Worm (Caenorhabditis elegans): ENCODE data around the gene aagr-3.

aagr-3 gene

ce11 chrV:9767941-9768340 lies 38.6 kb upstream of the aagr-3 start:
- TF ChIP-seq ets-7 (tag; optimal IDR thresholded peaks at IDR 0.05) (no peak), tbx-11 (GFP tag; IDR thresholded peaks at IDR 0.05) (no peak), sea-1 (GFP tag; conservative IDR thresholded peaks at IDR 0.05) (no peak), B0310.2 (tag; optimal IDR thresholded peaks at IDR 0.05) (no peak), hmg-4 (GFP tag; optimal IDR thresholded peaks at IDR 0.05) (no peak), flt-1 (GFP tag; IDR thresholded peaks at IDR 0.05) (no peak), tra-4 (tag; optimal IDR thresholded peaks at IDR 0.05) (no peak), pes-1 (GFP tag; IDR thresholded peaks at IDR 0.05) (no peak), ceh-13 (GFP tag; optimal IDR thresholded peaks at IDR 0.05) (no peak), ceh-36 (tag; optimal IDR thresholded peaks at IDR 0.05) (no peak), aly-1 (tag; optimal IDR thresholded peaks at IDR 0.05) (no peak), F13C5.2 (tag; optimal IDR thresholded peaks at IDR 0.05) (no peak), hnd-1 (tag; optimal IDR thresholded peaks at IDR 0.05) (no peak), scrt-1 (GFP tag; IDR thresholded peaks at IDR 0.05) (no peak), hmbx-1 (tag; optimal IDR thresholded peaks at IDR 0.05) (no peak), tbx-37 (GFP tag; conservative IDR thresholded peaks at IDR 0.05) (no peak), ama-1 (optimal IDR thresholded peaks at IDR 0.05) (no peak)

ce11 chrV:9765622-9766021 lies 36.3 kb upstream of the aagr-3 start:
- TF ChIP-seq tbx-11 (GFP tag; IDR thresholded peaks at IDR 0.05), result no peak
- TF ChIP-seq ceh-13 (GFP tag; optimal IDR thresholded peaks at IDR 0.05), result no peak
- no peak for TF ChIP-seq ceh-36 (tag; optimal IDR thresholded peaks at IDR 0.05)
- no peak for TF ChIP-seq ets-7 (tag; optimal IDR thresholded peaks at IDR 0.05)
- TF ChIP-seq flt-1 (GFP tag; IDR thresholded peaks at IDR 0.05), result no peak
- no peak for TF ChIP-seq scrt-1 (GFP tag; IDR thresholded peaks at IDR 0.05)

ce11 chrV:9764552-9764951 lies 35.2 kb upstream of the aagr-3 start:
- TF ChIP-seq ceh-36 (tag; optimal IDR thresholded peaks at IDR 0.05) (no peak), tbx-37 (GFP tag; conservative IDR thresholded peaks at IDR 0.05) (no peak), B0310.2 (tag; optimal IDR thresholded peaks at IDR 0.05) (no peak), F13C5.2 (tag; optimal IDR thresholded peaks at IDR 0.05) (no peak), scrt-1 (GFP tag; IDR thresholded peaks at IDR 0.05) (no peak), ceh-13 (GFP tag; optimal IDR thresholded peaks at IDR 0.05) (no peak), tbx-11 (GFP tag; IDR thresholded peaks at IDR 0.05) (no peak), ets-7 (tag; optimal IDR thresholded peaks at IDR 0.05) (no peak)

- TF ChIP-seq aly-1 (tag; optimal IDR thresholded peaks at IDR 0.05) (no peak), flt-1 (GFP tag; IDR thresholded peaks at IDR 0.05) (no peak), scrt-1 (GFP tag; IDR thresholded peaks at IDR 0.05) (no peak), tbx-11 (GFP tag; IDR thresholded peaks at IDR 0.05) (no peak), pes-1 (GFP tag; IDR thresholded peaks at IDR 0.05) (no peak), tbx-37 (GFP tag; conservative IDR thresholded peaks at IDR 0.05) (no peak), ceh-36 (tag; optimal IDR thresholded peaks at IDR 0.05) (no peak), hmbx-1 (tag; optimal IDR thresholded peaks at IDR 0.05) (no peak), hmg-4 (GFP tag; optimal IDR thresholded peaks at IDR 0.05) (no peak), B0310.2 (tag; optimal IDR thresholded peaks at IDR 0.05) (no peak), hnd-1 (tag; optimal IDR thresholded peaks at IDR 0.05) (no peak), tra-4 (tag; optimal IDR thresholded peaks at IDR 0.05) (no peak), ama-1 (optimal IDR thresholded peaks at IDR 0.05) (no peak), ets-7 (tag; optimal IDR thresholded peaks at IDR 0.05) (no peak), F13C5.2 (tag; optimal IDR thresholded peaks at IDR 0.05) (no peak), ceh-13 (GFP tag; optimal IDR thresholded peaks at IDR 0.05) (no peak), sea-1 (GFP tag; conservative IDR thresholded peaks at IDR 0.05) (no peak)
These were observed 34.4 kb upstream of the aagr-3 start for ce11 chrV:9763759-9764158.

- no peak for TF ChIP-seq tbx-11 (GFP tag; IDR thresholded peaks at IDR 0.05)
- no peak for TF ChIP-seq hnd-1 (tag; optimal IDR thresholded peaks at IDR 0.05)
- no peak for TF ChIP-seq scrt-1 (GFP tag; IDR thresholded peaks at IDR 0.05)
- no peak for TF ChIP-seq hmbx-1 (tag; optimal IDR thresholded peaks at IDR 0.05)
- TF ChIP-seq flt-1 (GFP tag; IDR thresholded peaks at IDR 0.05), result no peak
- no peak for TF ChIP-seq sea-1 (GFP tag; conservative IDR thresholded peaks at IDR 0.05)
- no peak for TF ChIP-seq ceh-13 (GFP tag; optimal IDR thresholded peaks at IDR 0.05)
- TF ChIP-seq hmg-4 (GFP tag; optimal IDR thresholded peaks at IDR 0.05), result no peak
- no peak for TF ChIP-seq pes-1 (GFP tag; IDR thresholded peaks at IDR 0.05)
- no peak for TF ChIP-seq B0310.2 (tag; optimal IDR thresholded peaks at IDR 0.05)
- no peak for TF ChIP-seq tra-4 (tag; optimal IDR thresholded peaks at IDR 0.05)
- no peak for TF ChIP-seq aly-1 (tag; optimal IDR thresholded peaks at IDR 0.05)
- no peak for TF ChIP-seq ama-1 (optimal IDR thresholded peaks at IDR 0.05)
- TF ChIP-seq tbx-37 (GFP tag; conservative IDR thresholded peaks at IDR 0.05), result no peak
- no peak for TF ChIP-seq ceh-36 (tag; optimal IDR thresholded peaks at IDR 0.05)
- no peak for TF ChIP-seq F13C5.2 (tag; optimal IDR thresholded peaks at IDR 0.05)
- TF ChIP-seq ets-7 (tag; optimal IDR thresholded peaks at IDR 0.05), result no peak
These were observed 29.1 kb upstream of the aagr-3 start for ce11 chrV:9758437-9758836.

ce11 chrV:9757884-9758283 lies 28.6 kb upstream of the aagr-3 start, which contains the start of gene F58E6.11:
F58E6.11 (minus strand) TSS chrV:9757984.
- TF ChIP-seq B0310.2 (tag; optimal IDR thresholded peaks at IDR 0.05), result no peak
- TF ChIP-seq tbx-37 (GFP tag; conservative IDR thresholded peaks at IDR 0.05), result no peak
- no peak for TF ChIP-seq F13C5.2 (tag; optimal IDR thresholded peaks at IDR 0.05)
- no peak for TF ChIP-seq hmbx-1 (tag; optimal IDR thresholded peaks at IDR 0.05)

- TF ChIP-seq ceh-13 (GFP tag; optimal IDR thresholded peaks at IDR 0.05) (no peak), tbx-11 (GFP tag; IDR thresholded peaks at IDR 0.05) (no peak), ama-1 (optimal IDR thresholded peaks at IDR 0.05) (no peak), pes-1 (GFP tag; IDR thresholded peaks at IDR 0.05) (no peak), B0310.2 (tag; optimal IDR thresholded peaks at IDR 0.05) (no peak), hnd-1 (tag; optimal IDR thresholded peaks at IDR 0.05) (no peak), tbx-37 (GFP tag; conservative IDR thresholded peaks at IDR 0.05) (no peak), aly-1 (tag; optimal IDR thresholded peaks at IDR 0.05) (no peak), tra-4 (tag; optimal IDR thresholded peaks at IDR 0.05) (no peak), F13C5.2 (tag; optimal IDR thresholded peaks at IDR 0.05) (no peak), scrt-1 (GFP tag; IDR thresholded peaks at IDR 0.05) (no peak), ets-7 (tag; optimal IDR thresholded peaks at IDR 0.05) (no peak), hmbx-1 (tag; optimal IDR thresholded peaks at IDR 0.05) (no peak), sea-1 (GFP tag; conservative IDR thresholded peaks at IDR 0.05) (no peak), ceh-36 (tag; optimal IDR thresholded peaks at IDR 0.05) (no peak), hmg-4 (GFP tag; optimal IDR thresholded peaks at IDR 0.05) (no peak), flt-1 (GFP tag; IDR thresholded peaks at IDR 0.05) (no peak)
These were observed 26.9 kb upstream of the aagr-3 start, which contains the start of gene hrg-3 for ce11 chrV:9756242-9756641. hrg-3 (plus strand) TSS chrV:9756468.
